Fruit fly (Drosophila melanogaster): ENCODE results near the gene mnb.

The mnb gene

DNA sequence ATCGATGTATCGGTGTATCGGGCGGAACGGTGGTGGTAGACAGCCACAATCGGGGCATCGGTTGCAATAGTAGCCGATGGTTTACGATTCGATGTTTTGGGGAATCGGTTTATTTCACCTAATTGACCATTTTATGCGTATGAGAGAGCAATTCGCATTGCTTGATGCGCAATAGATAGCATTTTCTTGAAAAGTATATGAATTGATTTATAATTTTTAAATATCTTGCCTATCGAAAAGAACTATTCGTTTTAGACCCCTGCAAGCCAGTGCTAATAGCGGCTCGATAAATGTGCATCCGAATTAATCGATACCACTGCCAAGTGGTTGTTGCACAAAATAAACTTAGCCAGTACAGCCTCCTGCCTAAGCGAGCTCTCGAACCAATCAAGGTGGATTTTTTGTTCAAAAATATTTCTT is at the start of gene mnb (continued):
- TF ChIP-seq Awh (GFP tag; IDR thresholded peaks at IDR 0.05) (no peak), BEAF-32 (GFP tag; optimal IDR thresholded peaks at IDR 0.05) (peak; percentile 99), Sry-δ (GFP tag; optimal IDR thresholded peaks at IDR 0.05) (peak; percentile 96), B-H1 (GFP tag; IDR thresholded peaks at IDR 0.05) (no peak), az2 (GFP tag; optimal IDR thresholded peaks at IDR 0.05) (no peak), CG11085 (GFP tag; IDR thresholded peaks at IDR 0.05) (no peak), CG14710 (tag; optimal IDR thresholded peaks at IDR 0.05) (peak; percentile 73), crp (GFP tag; optimal IDR thresholded peaks at IDR 0.05) (no peak), lbe (GFP tag; optimal IDR thresholded peaks at IDR 0.05) (peak; percentile 13), CG13894 (tag; optimal IDR thresholded peaks at IDR 0.05) (peak; percentile 6), eve (GFP tag; optimal IDR thresholded peaks at IDR 0.05) (no peak), CG14667 (GFP tag; IDR thresholded peaks at IDR 0.05) (no peak), NC2α (GFP tag; optimal IDR thresholded peaks at IDR 0.05) (no peak), vfl (GFP tag; optimal IDR thresholded peaks at IDR 0.05) (no peak), HmgZ (tag; optimal IDR thresholded peaks at IDR 0.05) (no peak), CG1529 (GFP tag; optimal IDR thresholded peaks at IDR 0.05) (no peak), dysf (GFP tag; IDR thresholded peaks at IDR 0.05) (no peak), CG17568 (GFP tag; optimal IDR thresholded peaks at IDR 0.05) (no peak), lola (GFP tag; optimal IDR thresholded peaks at IDR 0.05) (no peak), emc (GFP tag; optimal IDR thresholded peaks at IDR 0.05) (no peak), E2f2 (GFP tag; IDR thresholded peaks at IDR 0.05) (peak; percentile 83), sr (GFP tag; IDR thresholded peaks at IDR 0.05) (no peak), CG10565 (GFP tag; optimal IDR thresholded peaks at IDR 0.05) (no peak), Lim3 (GFP tag; IDR thresholded peaks at IDR 0.05) (no peak), Nf-YC (tag; optimal IDR thresholded peaks at IDR 0.05) (peak; percentile 20), CG5180 (GFP tag; optimal IDR thresholded peaks at IDR 0.05) (no peak), ci (GFP tag; IDR thresholded peaks at IDR 0.05) (no peak), CG34376 (GFP tag; optimal IDR thresholded peaks at IDR 0.05) (no peak), CG15011 (GFP tag; optimal IDR thresholded peaks at IDR 0.05) (no peak), CG18619 (GFP tag; optimal IDR thresholded peaks at IDR 0.05) (no peak), CG8924 (tag; optimal IDR thresholded peaks at IDR 0.05) (no peak), CG17612 (GFP tag; IDR thresholded peaks at IDR 0.05) (no peak), Dip3 (GFP tag; optimal IDR thresholded peaks at IDR 0.05) (no peak), CG10209 (GFP tag; optimal IDR thresholded peaks at IDR 0.05) (no peak), gem (tag; optimal IDR thresholded peaks at IDR 0.05) (no peak), CG12744 (GFP tag; optimal IDR thresholded peaks at IDR 0.05) (no peak), CG2202 (tag; optimal IDR thresholded peaks at IDR 0.05) (no peak), CG13287 (GFP tag; IDR thresholded peaks at IDR 0.05; ENCODE audit: partially characterized antibody) (peak; percentile 99), Rx (GFP tag; IDR thresholded peaks at IDR 0.05) (no peak), CG3065 (GFP tag; optimal IDR thresholded peaks at IDR 0.05) (no peak), al (GFP tag; IDR thresholded peaks at IDR 0.05) (no peak), CG9437 (GFP tag; optimal IDR thresholded peaks at IDR 0.05) (no peak), CG18599 (GFP tag; optimal IDR thresholded peaks at IDR 0.05) (no peak), ken (GFP tag; IDR thresholded peaks at IDR 0.05) (no peak), Myb (GFP tag; optimal IDR thresholded peaks at IDR 0.05) (peak; percentile 87), da (GFP tag; optimal IDR thresholded peaks at IDR 0.05) (no peak), CG7928 (GFP tag; optimal IDR thresholded peaks at IDR 0.05) (no peak), chn (GFP tag; optimal IDR thresholded peaks at IDR 0.05) (no peak), CG3995 (GFP tag; optimal IDR thresholded peaks at IDR 0.05) (no peak), ab (GFP tag; optimal IDR thresholded peaks at IDR 0.05) (no peak), CG8281 (tag; optimal IDR thresholded peaks at IDR 0.05) (no peak), CG2678 (tag; optimal IDR thresholded peaks at IDR 0.05) (peak; percentile 19)

Measured in whole organism, embryonic.